Fruit fly (Drosophila melanogaster): ENCODE measurements around the gene CG1116.

Gene CG1116

dm6 chr3R:5263311-5264250 lies 44.1 kb downstream of the CG1116 start:
- no peak for TF ChIP-seq ey (GFP tag; optimal IDR thresholded peaks at IDR 0.05)
- TF ChIP-seq foxo (GFP tag; optimal IDR thresholded peaks at IDR 0.05), result peak in 1 of 2 experiments; percentile 46
- peak; percentile 4 for TF ChIP-seq psq (GFP tag; optimal IDR thresholded peaks at IDR 0.05)
- TF ChIP-seq N (GFP tag; optimal IDR thresholded peaks at IDR 0.05), result peak; percentile 17
- TF ChIP-seq dmrt93B (GFP tag; optimal IDR thresholded peaks at IDR 0.05), result peak; percentile 22
- peak; percentile 37 for TF ChIP-seq sv (GFP tag; optimal IDR thresholded peaks at IDR 0.05)
- TF ChIP-seq Sp1 (GFP tag; optimal IDR thresholded peaks at IDR 0.05), result peak; percentile 59
- no peak for TF ChIP-seq CG32264 (GFP tag; optimal IDR thresholded peaks at IDR 0.05)
- TF ChIP-seq brk (GFP tag; optimal IDR thresholded peaks at IDR 0.05), result peak; percentile 16
- TF ChIP-seq h (GFP tag; optimal IDR thresholded peaks at IDR 0.05), result peak; percentile 36
- peak; percentile 53 for TF ChIP-seq Dif (GFP tag; optimal IDR thresholded peaks at IDR 0.05; ENCODE audit: partially characterized antibody)
- no peak for TF ChIP-seq fru (GFP tag; optimal IDR thresholded peaks at IDR 0.05)
- no peak for TF ChIP-seq Hnf4 (GFP tag; optimal IDR thresholded peaks at IDR 0.05)
- TF ChIP-seq dl (GFP tag; optimal IDR thresholded peaks at IDR 0.05; ENCODE audit: insufficient read depth in 1 of 2, partially characterized antibody in 2 of 2), result peak in 1 of 2 experiments; percentile 27
- peak; percentile 54 for TF ChIP-seq HLH106 (tag; optimal IDR thresholded peaks at IDR 0.05)
- no peak for TF ChIP-seq Rel (GFP tag; optimal IDR thresholded peaks at IDR 0.05)
- peak; percentile 9 for TF ChIP-seq Rel (tag; optimal IDR thresholded peaks at IDR 0.05)

dm6 chr3R:5264251-5265098 lies 45.0 kb downstream of the CG1116 start:
- peak in 1 of 2 experiments; percentile 60 for TF ChIP-seq foxo (GFP tag; optimal IDR thresholded peaks at IDR 0.05)
- no peak for TF ChIP-seq rgr (GFP tag; optimal IDR thresholded peaks at IDR 0.05)
- TF ChIP-seq woc (GFP tag; optimal IDR thresholded peaks at IDR 0.05), result peak; percentile 90
- no peak for TF ChIP-seq jim (GFP tag; optimal IDR thresholded peaks at IDR 0.05)
- TF ChIP-seq fru (GFP tag; optimal IDR thresholded peaks at IDR 0.05), result peak; percentile 53
- TF ChIP-seq Hr83 (GFP tag; optimal IDR thresholded peaks at IDR 0.05; ENCODE audit: poor library complexity, severe bottlenecking), result peak; percentile 27
- no peak for TF ChIP-seq dsf (GFP tag; optimal IDR thresholded peaks at IDR 0.05; ENCODE audit: borderline replicate concordance)
- TF ChIP-seq dmrt93B (GFP tag; optimal IDR thresholded peaks at IDR 0.05), result peak; percentile 30
- no peak for TF ChIP-seq Abd-B (GFP tag; optimal IDR thresholded peaks at IDR 0.05)
- no peak for TF ChIP-seq Dfd (GFP tag; optimal IDR thresholded peaks at IDR 0.05)
- peak; percentile 61 for TF ChIP-seq HLH106 (tag; optimal IDR thresholded peaks at IDR 0.05)
- TF ChIP-seq Dif (GFP tag; optimal IDR thresholded peaks at IDR 0.05; ENCODE audit: partially characterized antibody), result peak; percentile 83
- TF ChIP-seq Rel (GFP tag; optimal IDR thresholded peaks at IDR 0.05), result no peak
- peak; percentile 51 for TF ChIP-seq Rel (tag; optimal IDR thresholded peaks at IDR 0.05)
- no peak for TF ChIP-seq N (GFP tag; optimal IDR thresholded peaks at IDR 0.05)
- no peak for TF ChIP-seq Hr78 (GFP tag; optimal IDR thresholded peaks at IDR 0.05)
- peak; percentile 55 for TF ChIP-seq Sp1 (GFP tag; optimal IDR thresholded peaks at IDR 0.05)
- peak; percentile 55 for TF ChIP-seq ey (GFP tag; optimal IDR thresholded peaks at IDR 0.05)
- peak; percentile 15 for TF ChIP-seq OdsH (GFP tag; optimal IDR thresholded peaks at IDR 0.05)
- peak; percentile 97 for TF ChIP-seq Myc (optimal IDR thresholded peaks at IDR 0.05)
- TF ChIP-seq CG32264 (GFP tag; optimal IDR thresholded peaks at IDR 0.05), result no peak
- TF ChIP-seq br (GFP tag; optimal IDR thresholded peaks at IDR 0.05), result peak; percentile 64
- no peak for TF ChIP-seq psq (GFP tag; optimal IDR thresholded peaks at IDR 0.05)
- TF ChIP-seq h (GFP tag; optimal IDR thresholded peaks at IDR 0.05), result peak; percentile 44
- peak; percentile 7 for TF ChIP-seq Hnf4 (GFP tag; optimal IDR thresholded peaks at IDR 0.05)
- TF ChIP-seq Jra (GFP tag; optimal IDR thresholded peaks at IDR 0.05), result peak; percentile 36
- peak; percentile 57 to 72 for TF ChIP-seq dl (GFP tag; optimal IDR thresholded peaks at IDR 0.05; ENCODE audit: insufficient read depth in 1 of 2, partially characterized antibody in 2 of 2)
- peak; percentile 33 for TF ChIP-seq Vsx2 (GFP tag; optimal IDR thresholded peaks at IDR 0.05; ENCODE audit: partially characterized antibody)

- TF ChIP-seq Rel (GFP tag; optimal IDR thresholded peaks at IDR 0.05), result no peak
- TF ChIP-seq Rel (tag; optimal IDR thresholded peaks at IDR 0.05), result peak; percentile 92
- no peak for TF ChIP-seq Sp1 (GFP tag; optimal IDR thresholded peaks at IDR 0.05)
These were observed 46.8 kb downstream of the CG1116 start for dm6 chr3R:5266282-5266681.
